Worm (Caenorhabditis elegans): ENCODE results near the gene arc-1.

DNA sequence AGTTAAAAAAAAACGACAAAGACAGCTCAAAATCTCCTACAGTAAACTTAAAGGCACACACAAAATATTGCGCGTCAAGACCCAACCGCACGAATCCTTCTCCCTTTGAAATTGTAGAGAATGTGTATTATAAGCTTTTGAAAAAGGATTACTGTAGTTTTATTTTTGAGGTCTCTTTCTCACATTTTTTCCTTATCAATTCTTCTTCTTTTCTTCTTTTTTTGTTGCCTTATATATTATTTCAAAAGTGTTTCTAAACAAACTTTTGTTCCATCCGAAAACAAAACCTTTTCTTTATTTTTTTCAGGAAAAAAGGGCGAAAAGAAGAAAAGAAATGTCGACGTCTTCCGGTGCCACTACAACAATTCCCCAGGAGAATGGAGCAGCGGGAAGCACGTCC lies 5.7 kb downstream of the arc-1 start, which contains the start of gene ZK1320.13:
- TF ChIP-seq snpc-4 (GFP tag; optimal IDR thresholded peaks at IDR 0.05) (no peak), snpc-4 (tag; optimal IDR thresholded peaks at IDR 0.05) (no peak), pha-4 (tag; optimal IDR thresholded peaks at IDR 0.05) (no peak), atf-7 (tag; optimal IDR thresholded peaks at IDR 0.05) (no peak)

All from whole organism, young adult.